Worm (Caenorhabditis elegans) whole organism, L1 larva: Measurements from ENCODE around the gene nhr-143.

Source experiments
- aha-1 ChIP-seq: fragments of 150-350 bp; optimal IDR thresholded peaks from 2 replicates; lab custom pipeline; 2014; ENCODE audit warnings: missing biosample characterization, missing genetic modification characterization
- alr-1 ChIP-seq: fragments of 200-800 bp; sonication (Bioruptor generic); optimal IDR thresholded peaks from 2 replicates; lab custom pipeline; 2018; ENCODE audit warnings: borderline replicate concordance, mild to moderate bottlenecking, missing genetic modification characterization, missing compliant biosample characterization
- aly-2 ChIP-seq: fragments of 150-350 bp; optimal IDR thresholded peaks from 2 replicates; lab custom pipeline; 2014; ENCODE audit warnings: missing biosample characterization, missing genetic modification characterization
- blmp-1 ChIP-seq: fragments of 150-350 bp; optimal IDR thresholded peaks from 2 replicates; lab custom pipeline; 2014; ENCODE audit warnings: missing biosample characterization, missing genetic modification characterization
- ceh-8 ChIP-seq: fragments of 200-800 bp; sonication (Bioruptor generic); optimal IDR thresholded peaks from 2 replicates; lab custom pipeline; 2018; ENCODE audit warnings: mild to moderate bottlenecking, missing genetic modification characterization, moderate library complexity, missing compliant biosample characterization
- ceh-82 ChIP-seq, 3 experiments: fragments of 150-350 bp in 1 of 3; sonication (generic microtip) in 2 of 3; optimal IDR thresholded peaks; 2 replicates each; lab custom pipeline; 2014 to 2017; ENCODE audit warnings: missing biosample characterization in 3 of 3, missing genetic modification characterization in 3 of 3
- ceh-90 ChIP-seq: sonication (generic microtip); optimal IDR thresholded peaks from 2 replicates; lab custom pipeline; 2016; ENCODE audit warnings: missing genetic modification characterization, missing compliant biosample characterization
- dsc-1 ChIP-seq: sonication (generic microtip); optimal IDR thresholded peaks from 2 replicates; lab custom pipeline; 2016; ENCODE audit warnings: mild to moderate bottlenecking, missing genetic modification characterization, missing compliant biosample characterization
- efl-1 ChIP-seq, 4 experiments: fragments of 150-350 bp; optimal IDR thresholded peaks in 3 of 4; peaks in 1 of 4; 1 replicate in 1 of 4; 2 replicates in 3 of 4; lab custom pipeline; 2014; ENCODE audit warnings: missing biosample characterization in 2 of 4, missing genetic modification characterization in 2 of 4, missing genetic modification reagents in 2 of 4
- elt-2 ChIP-seq: sonication (generic microtip); optimal IDR thresholded peaks from 2 replicates; lab custom pipeline; 2016; ENCODE audit warnings: missing genetic modification characterization, mild to moderate bottlenecking, inconsistent platforms, missing compliant biosample characterization, missing genetic modification reagents
- elt-3 ChIP-seq, 6 experiments: fragments of 150-350 bp in 1 of 6; sonication (generic microtip); optimal IDR thresholded peaks; 2 replicates each; lab custom pipeline; 2017 to 2018; ENCODE audit warnings: missing biosample characterization in 6 of 6, missing genetic modification characterization in 6 of 6, inconsistent platforms in 1 of 6
- ets-5 ChIP-seq: fragments of 200-800 bp; sonication (Bioruptor generic); IDR thresholded peaks from 2 replicates; pipeline ENCODE4 v1.3.6; 2022; ENCODE audit warnings: missing genetic modification characterization, missing compliant biosample characterization
- grh-1 ChIP-seq: fragments of 200-800 bp; sonication (Bioruptor generic); IDR thresholded peaks from 2 replicates; pipeline ENCODE4 v1.3.6; 2022; ENCODE audit warnings: missing genetic modification reagents, missing genetic modification characterization, missing compliant biosample characterization
- hlh-17 ChIP-seq: fragments of 200-800 bp; sonication (Bioruptor generic); optimal IDR thresholded peaks from 2 replicates; lab custom pipeline; 2018; ENCODE audit warnings: missing genetic modification characterization, mild to moderate bottlenecking, missing compliant biosample characterization, moderate library complexity, borderline replicate concordance
- hpl-2 ChIP-seq: fragments of 150-350 bp; optimal IDR thresholded peaks from 2 replicates; lab custom pipeline; 2014; ENCODE audit warnings: missing biosample characterization, missing genetic modification reagents, missing genetic modification characterization
- isw-1 ChIP-seq: fragments of 200-800 bp; sonication (Bioruptor generic); IDR thresholded peaks from 2 replicates; pipeline ENCODE4 v1.3.6; 2022; ENCODE audit warnings: missing genetic modification characterization, missing compliant biosample characterization
- jun-1 ChIP-seq: fragments of 150-350 bp; optimal IDR thresholded peaks from 2 replicates; lab custom pipeline; 2014; ENCODE audit warnings: missing biosample characterization, missing genetic modification reagents, missing genetic modification characterization
- lin-13 ChIP-seq: fragments of 150-350 bp; optimal IDR thresholded peaks from 2 replicates; lab custom pipeline; 2014; ENCODE audit warnings: missing biosample characterization, missing genetic modification reagents, missing genetic modification characterization
- lin-14 ChIP-seq: fragments of 200-800 bp; sonication (Bioruptor generic); optimal IDR thresholded peaks from 2 replicates; lab custom pipeline; 2018; ENCODE audit warnings: mild to moderate bottlenecking, missing genetic modification characterization, moderate library complexity, missing compliant biosample characterization
- lin-15B ChIP-seq: fragments of 150-350 bp; sonication (generic microtip); optimal IDR thresholded peaks from 3 replicates; lab custom pipeline; 2014; ENCODE audit warnings: missing biosample characterization, missing genetic modification characterization
- lin-35 ChIP-seq, 2 experiments: fragments of 150-350 bp; optimal IDR thresholded peaks; 2 replicates each; lab custom pipeline; 2014; ENCODE audit warnings: missing biosample characterization in 2 of 2, missing genetic modification characterization in 2 of 2, missing genetic modification reagents in 2 of 2
- lin-39 ChIP-seq: fragments of 150-350 bp; optimal IDR thresholded peaks from 2 replicates; lab custom pipeline; 2014; ENCODE audit warnings: missing biosample characterization, missing genetic modification reagents, missing genetic modification characterization
- lir-3 ChIP-seq: sonication (generic microtip); optimal IDR thresholded peaks from 2 replicates; lab custom pipeline; 2016; ENCODE audit warnings: mild to moderate bottlenecking, missing genetic modification characterization, moderate library complexity, missing compliant biosample characterization; ENCODE audit not compliant: poor library complexity
- lsy-2 ChIP-seq, 2 experiments: fragments of 150-350 bp; optimal IDR thresholded peaks; 2 replicates each; lab custom pipeline; 2014; ENCODE audit warnings: missing biosample characterization in 2 of 2, missing genetic modification characterization in 2 of 2
- mab-9 ChIP-seq: fragments of 200-800 bp; sonication (Bioruptor generic); IDR thresholded peaks from 2 replicates; pipeline ENCODE4 v1.3.6; 2022; ENCODE audit warnings: missing genetic modification reagents, missing genetic modification characterization, missing compliant biosample characterization
- mdl-1 ChIP-seq, 2 experiments: fragments of 150-350 bp; optimal IDR thresholded peaks; 2 replicates each; lab custom pipeline; 2014 to 2017; ENCODE audit warnings: missing biosample characterization in 2 of 2, missing genetic modification characterization in 2 of 2, inconsistent platforms in 1 of 2
- mef-2 ChIP-seq: fragments of 150-350 bp; optimal IDR thresholded peaks from 2 replicates; lab custom pipeline; 2014; ENCODE audit warnings: missing biosample characterization, missing genetic modification characterization
- mep-1 ChIP-seq: fragments of 150-350 bp; optimal IDR thresholded peaks from 2 replicates; lab custom pipeline; 2014; ENCODE audit warnings: missing biosample characterization, missing genetic modification characterization
- nhr-19 ChIP-seq: fragments of 200-800 bp; sonication (Bioruptor generic); conservative IDR thresholded peaks from 2 replicates; pipeline ENCODE4 v1.3.6; 2022; ENCODE audit warnings: missing genetic modification characterization, missing compliant biosample characterization
- nhr-20 ChIP-seq: sonication (generic microtip); optimal IDR thresholded peaks from 2 replicates; lab custom pipeline; 2016; ENCODE audit warnings: mild to moderate bottlenecking, missing genetic modification characterization, missing compliant biosample characterization
- nhr-71 ChIP-seq: sonication (generic microtip); optimal IDR thresholded peaks from 2 replicates; lab custom pipeline; 2016; ENCODE audit warnings: mild to moderate bottlenecking, missing genetic modification characterization, moderate library complexity, missing compliant biosample characterization
- nhr-77 ChIP-seq: fragments of 150-350 bp; optimal IDR thresholded peaks from 2 replicates; lab custom pipeline; 2014; ENCODE audit warnings: missing biosample characterization, missing genetic modification characterization
- nhr-85 ChIP-seq: sonication (generic microtip); peaks from one replicate; lab custom pipeline; 2016; ENCODE audit warnings: missing genetic modification characterization, inconsistent platforms, missing compliant biosample characterization
- nhr-90 ChIP-seq: sonication (generic microtip); optimal IDR thresholded peaks from 2 replicates; lab custom pipeline; 2016; ENCODE audit warnings: mild to moderate bottlenecking, missing genetic modification characterization, missing compliant biosample characterization; ENCODE audit not compliant: poor library complexity
- pax-3 ChIP-seq: fragments of 200-800 bp; sonication (Bioruptor generic); optimal IDR thresholded peaks from 2 replicates; lab custom pipeline; 2018; ENCODE audit warnings: mild to moderate bottlenecking, missing genetic modification characterization, moderate library complexity, missing compliant biosample characterization
- pqm-1 ChIP-seq: sonication (generic microtip); optimal IDR thresholded peaks from 3 replicates; lab custom pipeline; 2017; ENCODE audit warnings: missing biosample characterization, missing genetic modification characterization
- snu-23 ChIP-seq: sonication (generic microtip); optimal IDR thresholded peaks from 2 replicates; lab custom pipeline; 2016; ENCODE audit warnings: missing genetic modification characterization, missing compliant biosample characterization
- sox-4 ChIP-seq: sonication (generic microtip); optimal IDR thresholded peaks from 2 replicates; lab custom pipeline; 2016; ENCODE audit warnings: missing genetic modification characterization, missing compliant biosample characterization
- sptf-1 ChIP-seq: fragments of 150-350 bp; optimal IDR thresholded peaks from 2 replicates; lab custom pipeline; 2014; ENCODE audit warnings: missing biosample characterization, missing genetic modification characterization
- tbx-2 ChIP-seq: sonication (generic microtip); optimal IDR thresholded peaks from 2 replicates; lab custom pipeline; 2016; ENCODE audit warnings: missing genetic modification characterization, missing compliant biosample characterization
- unc-30 ChIP-seq: sonication (generic microtip); optimal IDR thresholded peaks from 2 replicates; lab custom pipeline; 2017; ENCODE audit warnings: missing biosample characterization, missing genetic modification characterization
- unc-62 ChIP-seq: fragments of 150-350 bp; optimal IDR thresholded peaks from 2 replicates; lab custom pipeline; 2014; ENCODE audit warnings: missing biosample characterization, missing genetic modification reagents, missing genetic modification characterization
- unc-86 ChIP-seq: sonication (generic microtip); optimal IDR thresholded peaks from 2 replicates; lab custom pipeline; 2016; ENCODE audit warnings: missing genetic modification characterization, missing compliant biosample characterization
- unc-98 ChIP-seq: fragments of 200-800 bp; sonication (Bioruptor generic); IDR thresholded peaks from 2 replicates; pipeline ENCODE4 v1.3.6; 2022; ENCODE audit warnings: missing genetic modification characterization, missing compliant biosample characterization
- zip-4 ChIP-seq: fragments of 200-800 bp; sonication (Bioruptor generic); optimal IDR thresholded peaks from 2 replicates; lab custom pipeline; 2018; ENCODE audit warnings: mild to moderate bottlenecking, missing genetic modification characterization, moderate library complexity, missing compliant biosample characterization
- ztf-4 ChIP-seq: fragments of 150-350 bp; optimal IDR thresholded peaks from 2 replicates; lab custom pipeline; 2014; ENCODE audit warnings: missing biosample characterization, missing genetic modification characterization

Gene nhr-143

DNA sequence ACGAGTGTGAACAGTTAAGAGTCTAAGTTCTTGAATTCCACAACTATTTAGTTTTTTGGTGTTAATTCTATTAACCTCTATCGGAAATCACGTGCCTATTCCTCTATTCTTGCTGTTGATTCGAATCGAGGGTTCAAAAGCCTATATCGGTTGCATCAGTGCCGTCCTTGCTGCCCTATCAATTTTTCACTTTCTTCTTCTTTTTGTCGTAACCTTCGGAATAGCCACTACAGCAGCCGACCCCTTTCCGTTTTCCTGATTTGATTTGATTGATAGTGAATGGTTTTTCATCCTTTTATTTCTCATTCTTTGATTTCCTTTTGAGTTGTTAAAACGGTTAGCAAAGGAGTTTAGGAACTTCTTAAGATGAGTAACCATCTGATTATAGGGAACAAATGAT, 19.5 kb upstream of the nhr-143 start (continued):
- TF ChIP-seq dsc-1 (tag; lab: Kevin White, UChicago) (no peak), unc-30 (tag; lab: Kevin White, UChicago) (no peak), elt-2 (tag; lab: Kevin White, UChicago) (no peak), ceh-8 (no peak), lin-35 (GFP tag; optimal IDR thresholded peaks at IDR 0.05; lab: Kevin White, UChicago) (no peak), sptf-1 (tag; lab: Kevin White, UChicago) (no peak), nhr-19 (peak; percentile 11), nhr-90 (tag; lab: Kevin White, UChicago) (peak; percentile 35), alr-1 (tag; lab: Kevin White, UChicago) (no peak), isw-1 (GFP tag; lab: Robert Waterston, UW) (no peak), unc-98 (no peak), nhr-20 (peak; percentile 63), lir-3 (no peak), mef-2 (no peak)

ce11 chrV:8991679-8992078, 16.9 kb upstream of the nhr-143 start, which contains the start of gene F59E11.6:
F59E11.6 (plus strand) TSS chrV:8991789.
- no peak for TF ChIP-seq lir-3
- no peak for TF ChIP-seq lin-13 (GFP tag; lab: Kevin White, UChicago)
- TF ChIP-seq nhr-85: peak; percentile 53
- TF ChIP-seq ztf-4 (tag; lab: Kevin White, UChicago): no peak

DNA sequence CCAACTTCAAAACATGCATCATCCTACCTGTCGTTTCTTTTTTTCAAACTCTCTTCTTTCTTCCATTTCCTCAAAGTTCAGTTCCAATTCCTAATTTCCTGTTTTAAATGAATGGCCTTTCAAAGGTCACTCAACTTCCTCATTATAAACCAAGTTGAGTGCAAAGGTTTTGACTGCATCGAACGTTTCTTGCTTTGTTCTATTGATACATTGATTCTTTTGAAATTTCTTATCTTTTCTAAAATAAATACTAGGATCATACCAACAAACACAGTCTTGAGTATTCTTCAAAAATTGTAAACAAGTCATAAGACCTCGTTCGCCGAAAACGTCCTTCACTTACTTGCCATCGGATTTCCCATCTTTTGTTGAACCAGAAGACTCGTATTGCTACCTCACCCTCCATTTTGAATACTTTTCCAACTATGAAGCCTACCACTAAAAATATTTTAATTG, 15.5 kb upstream of the nhr-143 start, which contains the start of gene F59E11.7:
F59E11.7 (plus strand) TSS at position 51 of the 456 bp plus-strand sequence.
- TF ChIP-seq lin-14 (peak; percentile 52), zip-4 (GFP tag; lab: Kevin White, UChicago) (no peak), unc-62 (no peak), pqm-1 (tag; lab: Kevin White, UChicago) (no peak), unc-86 (tag; lab: Kevin White, UChicago) (no peak), blmp-1 (tag; lab: Kevin White, UChicago) (peak; percentile 33), lin-39 (no peak), nhr-20 (peak; percentile 16), snu-23 (peak; percentile 19), hlh-17 (GFP tag; lab: Kevin White, UChicago) (no peak), ceh-82 (tag; optimal IDR thresholded peaks at IDR 0.05; lab: Kevin White, UChicago) (no peak), ztf-4 (tag; lab: Kevin White, UChicago) (no peak), nhr-71 (tag; lab: Kevin White, UChicago) (no peak), lin-15B (no peak), nhr-85 (peak; percentile 73), aha-1 (no peak), lin-35 (GFP tag; optimal IDR thresholded peaks at IDR 0.05; lab: Kevin White, UChicago) (peak in 1 of 2 experiments; percentile 2), ceh-90 (tag; lab: Kevin White, UChicago) (no peak), pax-3 (tag; lab: Kevin White, UChicago) (no peak), mab-9 (GFP tag; lab: Robert Waterston, UW) (no peak), lsy-2 (tag; optimal IDR thresholded peaks at IDR 0.05; lab: Kevin White, UChicago) (no peak), ets-5 (GFP tag; lab: Robert Waterston, UW) (no peak), tbx-2 (tag; lab: Kevin White, UChicago) (no peak), sox-4 (tag; lab: Kevin White, UChicago) (no peak), mep-1 (tag; lab: Kevin White, UChicago) (peak; percentile 5), elt-3 (tag; optimal IDR thresholded peaks at IDR 0.05; lab: Kevin White, UChicago) (peak in 1 of 6 experiments; percentile 37), nhr-90 (tag; lab: Kevin White, UChicago) (no peak), aly-2 (tag; lab: Kevin White, UChicago) (no peak), lir-3 (no peak), hpl-2 (GFP tag; lab: Kevin White, UChicago) (no peak), nhr-77 (tag; lab: Kevin White, UChicago) (no peak), grh-1 (no peak), efl-1 (optimal IDR thresholded peaks at IDR 0.05; lab: Kevin White, UChicago) (no peak), efl-1 (GFP tag; optimal IDR thresholded peaks at IDR 0.05 in 1 of 2; lab: Kevin White, UChicago) (peak in 1 of 2 experiments; percentile 71), lin-13 (GFP tag; lab: Kevin White, UChicago) (no peak), jun-1 (tag; lab: Kevin White, UChicago) (no peak), mdl-1 (tag; optimal IDR thresholded peaks at IDR 0.05; lab: Kevin White, UChicago) (no peak), mef-2 (no peak)
